Fruit fly (Drosophila melanogaster): ENCODE data around the gene CG14435.
A peak's percentile ranks its signal among the peaks of the same experiment; 100 is the strongest.

CG14435 gene

DNA sequence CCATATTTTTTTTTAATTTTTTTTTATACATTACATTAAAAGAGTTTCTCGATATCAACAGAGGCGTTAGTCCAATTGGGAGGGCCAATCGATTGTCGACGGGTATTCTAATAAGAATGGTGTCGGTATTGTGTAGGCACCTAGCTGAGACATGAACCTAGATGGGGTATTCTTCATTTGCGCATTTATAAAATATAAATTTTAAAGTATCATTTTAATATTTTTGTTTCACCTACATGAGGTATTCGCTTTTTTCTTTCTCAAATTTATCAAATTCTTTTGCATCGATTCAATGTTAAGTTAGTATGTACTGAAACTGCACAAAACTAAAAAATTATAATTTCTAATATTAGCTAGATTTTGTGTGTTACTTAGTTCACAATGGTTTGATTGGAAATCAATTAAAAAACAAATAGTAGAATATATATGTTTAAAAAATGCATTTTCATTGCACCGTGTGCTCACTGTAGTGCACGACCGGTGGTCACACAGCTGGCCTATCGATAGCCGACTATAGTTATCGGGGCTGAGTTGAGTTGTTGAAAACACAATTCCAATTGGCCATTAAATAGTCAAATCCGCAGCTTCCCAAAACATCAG is at the start of gene CG14435, which contains the start of gene Tmf (continued):
- peak; percentile 68 for TF ChIP-seq onecut (GFP tag; IDR thresholded peaks at IDR 0.05)
- peak; percentile 84 for TF ChIP-seq unpg (GFP tag; optimal IDR thresholded peaks at IDR 0.05)
- TF ChIP-seq CG7786 (GFP tag; optimal IDR thresholded peaks at IDR 0.05): peak; percentile 55
- peak; percentile 49 for TF ChIP-seq Jarid2 (GFP tag; optimal IDR thresholded peaks at IDR 0.05)
- peak; percentile 57 for TF ChIP-seq ac (GFP tag; optimal IDR thresholded peaks at IDR 0.05)
- TF ChIP-seq CG9437 (GFP tag; optimal IDR thresholded peaks at IDR 0.05): peak; percentile 69
- peak; percentile 62 for TF ChIP-seq ro (GFP tag; IDR thresholded peaks at IDR 0.05)
- TF ChIP-seq Fer2 (tag; optimal IDR thresholded peaks at IDR 0.05): peak; percentile 69
- TF ChIP-seq ap (GFP tag; IDR thresholded peaks at IDR 0.05): peak; percentile 71
- peak; percentile 51 for TF ChIP-seq Dad (GFP tag; optimal IDR thresholded peaks at IDR 0.05)
- no peak for TF ChIP-seq Lpt (GFP tag; optimal IDR thresholded peaks at IDR 0.05)
- TF ChIP-seq CG9876 (GFP tag; optimal IDR thresholded peaks at IDR 0.05): no peak
- peak; percentile 73 for TF ChIP-seq CG10959 (GFP tag; IDR thresholded peaks at IDR 0.05)
- TF ChIP-seq ham (GFP tag; IDR thresholded peaks at IDR 0.05): 0 out of 2 replicates have a peak, but pooled peaks have one; percentile 36
- TF ChIP-seq Drgx (GFP tag; IDR thresholded peaks at IDR 0.05): peak; percentile 49
- 0 out of 3 replicates have a peak, but pooled peaks have one; percentile 43 for TF ChIP-seq knrl (GFP tag; IDR thresholded peaks at IDR 0.05; ENCODE audit: partially characterized antibody)
- TF ChIP-seq Optix (GFP tag; IDR thresholded peaks at IDR 0.05): 0 out of 3 replicates have a peak, but pooled peaks have one; percentile 46
- TF ChIP-seq mld (GFP tag; IDR thresholded peaks at IDR 0.05; ENCODE audit: partially characterized antibody): 0 out of 3 replicates have a peak, but pooled peaks have one; percentile 5
- no peak for TF ChIP-seq fru (optimal IDR thresholded peaks at IDR 0.05)
- peak; percentile 42 for TF ChIP-seq CG10274 (GFP tag; optimal IDR thresholded peaks at IDR 0.05)
- peak; percentile 90 for TF ChIP-seq CG8924 (tag; optimal IDR thresholded peaks at IDR 0.05)
- TF ChIP-seq croc (GFP tag; conservative IDR thresholded peaks at IDR 0.05): peak; percentile 72
- TF ChIP-seq CG31365 (tag; optimal IDR thresholded peaks at IDR 0.05): no peak
- peak; percentile 67 for TF ChIP-seq ewg (GFP tag; optimal IDR thresholded peaks at IDR 0.05)
- peak; percentile 68 for TF ChIP-seq cato (GFP tag; optimal IDR thresholded peaks at IDR 0.05; ENCODE audit: borderline replicate concordance)
- peak; percentile 25 for TF ChIP-seq CG4707 (GFP tag; optimal IDR thresholded peaks at IDR 0.05)
- peak; percentile 69 for TF ChIP-seq Poxn (GFP tag; IDR thresholded peaks at IDR 0.05)
- peak; percentile 59 for TF ChIP-seq HLH54F (GFP tag; optimal IDR thresholded peaks at IDR 0.05)
- TF ChIP-seq CG15696 (tag; optimal IDR thresholded peaks at IDR 0.05): peak; percentile 86
- TF ChIP-seq stwl (tag; optimal IDR thresholded peaks at IDR 0.05): peak; percentile 26
- peak; percentile 31 for TF ChIP-seq NC2β (GFP tag; optimal IDR thresholded peaks at IDR 0.05)
- TF ChIP-seq tio (GFP tag; optimal IDR thresholded peaks at IDR 0.05): peak; percentile 52
- peak; percentile 49 for TF ChIP-seq CG11504 (tag; optimal IDR thresholded peaks at IDR 0.05)
- TF ChIP-seq CG7357 (GFP tag; IDR thresholded peaks at IDR 0.05): peak; percentile 75
- no peak for TF ChIP-seq fd64A (GFP tag; optimal IDR thresholded peaks at IDR 0.05)
- peak; percentile 60 to 82 for TF ChIP-seq Hr51 (GFP tag; optimal IDR thresholded peaks at IDR 0.05)
- peak; percentile 55; the same call in 1 of the 2 replicates for TF ChIP-seq unc-4 (GFP tag; IDR thresholded peaks at IDR 0.05; ENCODE audit: partially characterized antibody)
- TF ChIP-seq Max (GFP tag; optimal IDR thresholded peaks at IDR 0.05): peak; percentile 77
- peak; percentile 39 for TF ChIP-seq vfl (GFP tag; optimal IDR thresholded peaks at IDR 0.05)
- peak; percentile 34 for TF ChIP-seq CG4854 (GFP tag; optimal IDR thresholded peaks at IDR 0.05)
- TF ChIP-seq CG15514 (GFP tag; optimal IDR thresholded peaks at IDR 0.05): peak; percentile 73
- TF ChIP-seq wor (GFP tag; IDR thresholded peaks at IDR 0.05): peak; percentile 75
- peak; percentile 81 for TF ChIP-seq Sox100B (GFP tag; optimal IDR thresholded peaks at IDR 0.05)
- TF ChIP-seq CG32767 (GFP tag; IDR thresholded peaks at IDR 0.05): peak; percentile 80
- no peak for TF ChIP-seq ftz-f1 (GFP tag; optimal IDR thresholded peaks at IDR 0.05)
- peak; percentile 56 for TF ChIP-seq CG18764 (GFP tag; optimal IDR thresholded peaks at IDR 0.05)
- no peak for TF ChIP-seq CG4617 (GFP tag; optimal IDR thresholded peaks at IDR 0.05; ENCODE audit: borderline replicate concordance)
- TF ChIP-seq cas (GFP tag; IDR thresholded peaks at IDR 0.05): 0 out of 2 replicates have a peak, but pooled peaks have one; percentile 72
- no peak for TF ChIP-seq eve (GFP tag; optimal IDR thresholded peaks at IDR 0.05)

Measured in whole organism, embryonic.